Worm (Caenorhabditis elegans): Measurements from ENCODE around the gene Y46H3D.8.

Gene Y46H3D.8

ce11 chrV:1631148-1631547 is at the start of gene Y46H3D.8:
Gene Y46H3D.8 (minus strand): TSS chrV:1631248.
- TF ChIP-seq ztf-29 (GFP tag; IDR thresholded peaks at IDR 0.05) (no peak), tab-1 (GFP tag; IDR thresholded peaks at IDR 0.05) (no peak), T22C8.4 (GFP tag; IDR thresholded peaks at IDR 0.05) (no peak), ref-1 (GFP tag; conservative IDR thresholded peaks at IDR 0.05) (no peak), cog-1 (tag; optimal IDR thresholded peaks at IDR 0.05) (no peak), klf-2 (GFP tag; conservative IDR thresholded peaks at IDR 0.05) (no peak), med-1 (GFP tag; optimal IDR thresholded peaks at IDR 0.05; ENCODE audit: insufficient read depth) (no peak), flt-1 (GFP tag; IDR thresholded peaks at IDR 0.05) (no peak), ztf-23 (GFP tag; IDR thresholded peaks at IDR 0.05) (no peak)

- TF ChIP-seq klf-2 (GFP tag; conservative IDR thresholded peaks at IDR 0.05) = no peak
- no peak for TF ChIP-seq ztf-23 (GFP tag; IDR thresholded peaks at IDR 0.05)
- TF ChIP-seq ref-1 (GFP tag; conservative IDR thresholded peaks at IDR 0.05) = no peak
- no peak for TF ChIP-seq tab-1 (GFP tag; IDR thresholded peaks at IDR 0.05)
- TF ChIP-seq ztf-29 (GFP tag; IDR thresholded peaks at IDR 0.05) = no peak
- no peak for TF ChIP-seq flt-1 (GFP tag; IDR thresholded peaks at IDR 0.05)
Measured at ce11 chrV:1680770-1681169, 49.7 kb upstream of the Y46H3D.8 start, which contains the start of gene srw-91. Gene srw-91 (minus strand): TSS chrV:1680870.

DNA sequence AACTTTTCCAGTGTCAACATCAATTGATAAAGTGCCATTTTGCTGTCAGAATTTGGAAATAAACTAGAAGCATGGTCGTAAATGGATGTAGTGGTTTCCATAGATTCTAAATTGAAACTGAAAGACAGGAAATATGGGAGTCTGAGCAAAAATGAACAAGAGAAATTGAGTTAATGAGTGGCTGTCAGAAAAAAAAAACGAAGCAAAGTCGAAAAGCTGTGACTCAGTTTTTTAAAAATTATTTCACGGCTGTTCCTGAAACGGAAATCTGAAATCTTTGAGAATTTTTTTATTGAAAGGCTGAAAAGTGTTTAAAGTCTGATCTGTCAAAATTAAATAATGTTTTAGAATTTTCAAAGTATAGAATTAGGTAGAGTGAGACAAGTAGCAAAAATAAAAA is 47.2 kb upstream of the Y46H3D.8 start, which contains the start of gene srw-98:
Gene srw-98, minus strand, starts transcription at position 101 of the 400 bp plus-strand sequence.
- TF ChIP-seq flt-1 (GFP tag; IDR thresholded peaks at IDR 0.05) = no peak
- no peak for TF ChIP-seq ztf-23 (GFP tag; IDR thresholded peaks at IDR 0.05)
- TF ChIP-seq med-1 (GFP tag; optimal IDR thresholded peaks at IDR 0.05; ENCODE audit: insufficient read depth) = no peak

ce11 chrV:1668216-1668615 is 37.2 kb upstream of the Y46H3D.8 start, which contains the start of gene irld-42:
Gene irld-42 (plus strand): TSS chrV:1668516.
- TF ChIP-seq ztf-23 (GFP tag; IDR thresholded peaks at IDR 0.05) (no peak), ztf-29 (GFP tag; IDR thresholded peaks at IDR 0.05) (no peak), tab-1 (GFP tag; IDR thresholded peaks at IDR 0.05) (no peak), cog-1 (tag; optimal IDR thresholded peaks at IDR 0.05) (no peak), T22C8.4 (GFP tag; IDR thresholded peaks at IDR 0.05) (no peak), klf-2 (GFP tag; conservative IDR thresholded peaks at IDR 0.05) (no peak), med-1 (GFP tag; optimal IDR thresholded peaks at IDR 0.05; ENCODE audit: insufficient read depth) (no peak), ref-1 (GFP tag; conservative IDR thresholded peaks at IDR 0.05) (no peak), flt-1 (GFP tag; IDR thresholded peaks at IDR 0.05) (no peak)

- no peak for TF ChIP-seq ref-1 (GFP tag; conservative IDR thresholded peaks at IDR 0.05)
- no peak for TF ChIP-seq tab-1 (GFP tag; IDR thresholded peaks at IDR 0.05)
Measured at ce11 chrV:1666904-1667303, 35.9 kb upstream of the Y46H3D.8 start, which contains the start of gene K04F1.8. Gene K04F1.8 (plus strand): TSS chrV:1667204.

ce11 chrV:1664921-1665320 is 33.9 kb upstream of the Y46H3D.8 start, which contains the start of gene K04F1.9:
Gene K04F1.9 (plus strand): TSS chrV:1665221.
- no peak for TF ChIP-seq ztf-23 (GFP tag; IDR thresholded peaks at IDR 0.05)
- no peak for TF ChIP-seq T22C8.4 (GFP tag; IDR thresholded peaks at IDR 0.05)
- no peak for TF ChIP-seq tab-1 (GFP tag; IDR thresholded peaks at IDR 0.05)
- TF ChIP-seq cog-1 (tag; optimal IDR thresholded peaks at IDR 0.05) = no peak
- TF ChIP-seq ztf-29 (GFP tag; IDR thresholded peaks at IDR 0.05) = no peak
- TF ChIP-seq klf-2 (GFP tag; conservative IDR thresholded peaks at IDR 0.05) = no peak
- no peak for TF ChIP-seq flt-1 (GFP tag; IDR thresholded peaks at IDR 0.05)
- no peak for TF ChIP-seq med-1 (GFP tag; optimal IDR thresholded peaks at IDR 0.05; ENCODE audit: insufficient read depth)
- TF ChIP-seq ref-1 (GFP tag; conservative IDR thresholded peaks at IDR 0.05) = no peak

DNA sequence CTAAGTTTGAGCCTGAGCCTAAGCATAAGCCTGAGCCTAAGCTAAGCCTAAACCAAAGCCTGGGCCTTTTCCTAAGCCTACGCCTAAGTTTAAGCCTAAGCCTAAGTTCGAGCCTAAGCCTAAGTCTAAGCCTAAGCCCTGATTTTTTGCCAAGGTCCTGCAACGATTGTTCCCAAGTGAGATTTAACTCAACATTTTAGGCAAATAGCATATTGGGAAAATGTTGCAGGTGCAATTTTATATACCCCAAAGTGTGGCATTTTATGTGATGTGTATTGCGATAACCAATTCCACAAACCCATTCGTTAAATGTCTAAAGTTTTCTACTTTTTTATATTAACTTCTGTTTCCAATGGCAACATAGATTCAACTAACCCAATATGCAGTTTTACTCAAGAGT is 31.2 kb upstream of the Y46H3D.8 start, which contains the start of gene irld-40:
Gene irld-40, plus strand, starts transcription at position 301 of the 400 bp plus-strand sequence.
- TF ChIP-seq ztf-23 (GFP tag; IDR thresholded peaks at IDR 0.05) = no peak
- no peak for TF ChIP-seq T22C8.4 (GFP tag; IDR thresholded peaks at IDR 0.05)
- TF ChIP-seq klf-2 (GFP tag; conservative IDR thresholded peaks at IDR 0.05) = no peak
- no peak for TF ChIP-seq flt-1 (GFP tag; IDR thresholded peaks at IDR 0.05)
- no peak for TF ChIP-seq tab-1 (GFP tag; IDR thresholded peaks at IDR 0.05)
- no peak for TF ChIP-seq ztf-29 (GFP tag; IDR thresholded peaks at IDR 0.05)

DNA sequence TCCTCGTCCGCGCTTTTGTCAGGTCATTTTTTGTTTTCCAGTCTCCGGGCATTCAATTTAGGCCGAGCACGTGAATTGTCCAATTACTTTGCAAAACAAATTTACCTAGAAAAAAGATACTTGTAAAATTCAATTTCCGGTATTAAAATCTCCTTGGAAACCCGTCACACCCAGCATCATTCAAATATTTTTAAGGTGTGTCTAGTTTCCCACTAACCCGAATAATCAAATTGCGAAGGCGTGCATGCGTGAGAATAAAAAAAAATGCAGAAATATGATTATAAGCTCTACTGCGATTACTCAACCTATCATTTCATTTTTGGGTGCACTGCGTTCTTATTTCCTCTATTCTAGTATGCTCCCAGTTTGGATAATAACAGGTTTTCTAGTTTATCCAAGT is 23.8 kb upstream of the Y46H3D.8 start, which contains the start of gene irld-11:
Gene irld-11, plus strand, starts transcription at position 301 of the 400 bp plus-strand sequence.
- no peak for TF ChIP-seq med-1 (GFP tag; optimal IDR thresholded peaks at IDR 0.05; ENCODE audit: insufficient read depth)
- no peak for TF ChIP-seq ztf-23 (GFP tag; IDR thresholded peaks at IDR 0.05)
- TF ChIP-seq cog-1 (tag; optimal IDR thresholded peaks at IDR 0.05) = no peak
- no peak for TF ChIP-seq ref-1 (GFP tag; conservative IDR thresholded peaks at IDR 0.05)
- no peak for TF ChIP-seq flt-1 (GFP tag; IDR thresholded peaks at IDR 0.05)
- no peak for TF ChIP-seq klf-2 (GFP tag; conservative IDR thresholded peaks at IDR 0.05)
- no peak for TF ChIP-seq tab-1 (GFP tag; IDR thresholded peaks at IDR 0.05)
- TF ChIP-seq T22C8.4 (GFP tag; IDR thresholded peaks at IDR 0.05) = no peak
- no peak for TF ChIP-seq ztf-29 (GFP tag; IDR thresholded peaks at IDR 0.05)

DNA sequence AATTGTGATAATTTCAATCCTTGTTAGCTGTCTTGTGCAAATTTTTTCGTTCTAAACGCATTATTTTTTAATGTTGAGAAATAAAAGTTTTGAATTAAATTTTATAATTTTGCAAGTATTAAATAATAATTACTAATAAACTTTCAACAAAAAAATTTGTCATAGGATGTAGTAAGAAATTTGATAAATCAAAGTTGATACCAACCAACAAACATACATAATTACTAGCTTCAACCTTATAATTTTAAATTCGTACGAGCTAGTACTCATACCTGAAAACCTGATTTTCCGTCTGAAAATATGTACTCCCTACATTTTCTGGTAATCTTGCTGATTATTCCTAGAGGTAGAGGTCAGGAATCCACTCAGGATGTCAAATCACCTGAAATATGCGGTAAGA is 20.0 kb upstream of the Y46H3D.8 start, which contains the start of gene irld-44:
Gene irld-44, plus strand, starts transcription at position 301 of the 400 bp plus-strand sequence.
- TF ChIP-seq cog-1 (tag; optimal IDR thresholded peaks at IDR 0.05) (no peak), ztf-23 (GFP tag; IDR thresholded peaks at IDR 0.05) (no peak), T22C8.4 (GFP tag; IDR thresholded peaks at IDR 0.05) (no peak)

- TF ChIP-seq ztf-29 (GFP tag; IDR thresholded peaks at IDR 0.05) (no peak), tab-1 (GFP tag; IDR thresholded peaks at IDR 0.05) (no peak), cog-1 (tag; optimal IDR thresholded peaks at IDR 0.05) (no peak), ztf-23 (GFP tag; IDR thresholded peaks at IDR 0.05) (no peak), flt-1 (GFP tag; IDR thresholded peaks at IDR 0.05) (no peak), ref-1 (GFP tag; conservative IDR thresholded peaks at IDR 0.05) (no peak)
Measured at ce11 chrV:1648000-1648399, 17.0 kb upstream of the Y46H3D.8 start, which contains the start of gene irld-45. Gene irld-45 (plus strand): TSS chrV:1648300.
